Fruit fly (Drosophila melanogaster) S2 (cell line): ENCODE data around the gene CG44098.

Source experiments
- CG8478 ChIP-seq: fragments of >200 bp; optimal IDR thresholded peaks from 2 replicates; lab custom pipeline; 2018
- CTCF ChIP-seq, 2 experiments: fragments of >200 bp; optimal IDR thresholded peaks; 2 replicates each; lab custom pipeline; 2018

CG44098 gene

dm6 chr3R:4740592-4741500 lies 32.2 kb downstream of the CG44098 start:
- TF ChIP-seq CG8478 (lab: Kevin White, UChicago) = no peak
- TF ChIP-seq CTCF (optimal IDR thresholded peaks at IDR 0.05; lab: Kevin White, UChicago) = no peak

dm6 chr3R:4739492-4740431 lies 33.2 kb downstream of the CG44098 start:
- no peak for TF ChIP-seq CG8478 (lab: Kevin White, UChicago)
- TF ChIP-seq CTCF (optimal IDR thresholded peaks at IDR 0.05; lab: Kevin White, UChicago) = no peak

- TF ChIP-seq CTCF (optimal IDR thresholded peaks at IDR 0.05; lab: Kevin White, UChicago) = no peak
- no peak for TF ChIP-seq CG8478 (lab: Kevin White, UChicago)
These were observed 33.9 kb downstream of the CG44098 start for dm6 chr3R:4739192-4739491.

- no peak for TF ChIP-seq CG8478 (lab: Kevin White, UChicago)
- TF ChIP-seq CTCF (optimal IDR thresholded peaks at IDR 0.05; lab: Kevin White, UChicago) = no peak
These were observed 34.4 kb downstream of the CG44098 start for dm6 chr3R:4738494-4739191.

dm6 chr3R:4731828-4732657 lies 41.0 kb downstream of the CG44098 start, which contains the start of gene Nep2:
TSS of gene Nep2 (minus strand) at chr3R:4731878.
- TF ChIP-seq CG8478 (lab: Kevin White, UChicago) (no peak), CTCF (optimal IDR thresholded peaks at IDR 0.05; lab: Kevin White, UChicago) (no peak)

dm6 chr3R:4731006-4731405 lies 42.0 kb downstream of the CG44098 start:
- TF ChIP-seq CTCF (optimal IDR thresholded peaks at IDR 0.05; lab: Kevin White, UChicago) (no peak), CG8478 (lab: Kevin White, UChicago) (no peak)

- TF ChIP-seq CTCF (optimal IDR thresholded peaks at IDR 0.05; lab: Kevin White, UChicago) (no peak), CG8478 (lab: Kevin White, UChicago) (no peak)
These were observed 44.5 kb downstream of the CG44098 start for dm6 chr3R:4728448-4728847.

- TF ChIP-seq CG8478 (lab: Kevin White, UChicago) (no peak), CTCF (optimal IDR thresholded peaks at IDR 0.05; lab: Kevin White, UChicago) (no peak)
These were observed 46.2 kb downstream of the CG44098 start for dm6 chr3R:4726796-4727195.

- no peak for TF ChIP-seq CG8478 (lab: Kevin White, UChicago)
- no peak for TF ChIP-seq CTCF (optimal IDR thresholded peaks at IDR 0.05; lab: Kevin White, UChicago)
These were observed 46.7 kb downstream of the CG44098 start for dm6 chr3R:4726294-4726693.

- TF ChIP-seq CTCF (optimal IDR thresholded peaks at IDR 0.05; lab: Kevin White, UChicago) (no peak), CG8478 (lab: Kevin White, UChicago) (no peak)
These were observed 47.6 kb downstream of the CG44098 start for dm6 chr3R:4725349-4725748.

dm6 chr3R:4724323-4724832 lies 48.6 kb downstream of the CG44098 start:
- TF ChIP-seq CG8478 (lab: Kevin White, UChicago) = no peak
- TF ChIP-seq CTCF (optimal IDR thresholded peaks at IDR 0.05; lab: Kevin White, UChicago) = no peak

- TF ChIP-seq CG8478 (lab: Kevin White, UChicago) (no peak), CTCF (optimal IDR thresholded peaks at IDR 0.05; lab: Kevin White, UChicago) (no peak)
These were observed 55.4 kb downstream of the CG44098 start for dm6 chr3R:4717586-4717985.

- peak in 1 of 2 experiments; percentile 33 for TF ChIP-seq CTCF (optimal IDR thresholded peaks at IDR 0.05; lab: Kevin White, UChicago)
- no peak for TF ChIP-seq CG8478 (lab: Kevin White, UChicago)
These were observed 59.1 kb downstream of the CG44098 start, which contains the start of gene eIF3f1 for dm6 chr3R:4713775-4714360. TSS of gene eIF3f1 (minus strand) at chr3R:4714182.
